Fruit fly (Drosophila melanogaster): ENCODE measurements around the gene CG13073.

Gene CG13073

dm6 chr3L:16177751-16178150 lies 39.4 kb downstream of the CG13073 start:
- TF ChIP-seq sage (GFP tag; optimal IDR thresholded peaks at IDR 0.05) = no peak
- TF ChIP-seq fru (GFP tag; optimal IDR thresholded peaks at IDR 0.05) = no peak
- TF ChIP-seq dl (GFP tag; optimal IDR thresholded peaks at IDR 0.05; ENCODE audit: insufficient read depth in 1 of 2, partially characterized antibody in 2 of 2) = no peak
- TF ChIP-seq Jra (GFP tag; optimal IDR thresholded peaks at IDR 0.05) = no peak
- no peak for TF ChIP-seq Rel (GFP tag; optimal IDR thresholded peaks at IDR 0.05)
- no peak for TF ChIP-seq Rel (tag; optimal IDR thresholded peaks at IDR 0.05)
- TF ChIP-seq psq (GFP tag; optimal IDR thresholded peaks at IDR 0.05) = no peak
- no peak for TF ChIP-seq Dif (GFP tag; optimal IDR thresholded peaks at IDR 0.05; ENCODE audit: partially characterized antibody)
- no peak for TF ChIP-seq ey (GFP tag; optimal IDR thresholded peaks at IDR 0.05)
- no peak for TF ChIP-seq dsf (GFP tag; optimal IDR thresholded peaks at IDR 0.05; ENCODE audit: borderline replicate concordance)
- TF ChIP-seq HLH106 (tag; optimal IDR thresholded peaks at IDR 0.05) = no peak
- TF ChIP-seq sv (GFP tag; optimal IDR thresholded peaks at IDR 0.05) = no peak
- no peak for TF ChIP-seq woc (GFP tag; optimal IDR thresholded peaks at IDR 0.05)
- no peak for TF ChIP-seq CG32264 (GFP tag; optimal IDR thresholded peaks at IDR 0.05)
- no peak for TF ChIP-seq Hnf4 (GFP tag; optimal IDR thresholded peaks at IDR 0.05)
- TF ChIP-seq pan (optimal IDR thresholded peaks at IDR 0.05) = no peak
- TF ChIP-seq jim (GFP tag; optimal IDR thresholded peaks at IDR 0.05) = no peak
- no peak for TF ChIP-seq CrebA (GFP tag; optimal IDR thresholded peaks at IDR 0.05; ENCODE audit: borderline replicate concordance)

- TF ChIP-seq HLH106 (tag; optimal IDR thresholded peaks at IDR 0.05) = peak; percentile 76
- peak; percentile 42 for TF ChIP-seq Hr83 (GFP tag; optimal IDR thresholded peaks at IDR 0.05; ENCODE audit: poor library complexity, severe bottlenecking)
- TF ChIP-seq Vsx2 (GFP tag; optimal IDR thresholded peaks at IDR 0.05; ENCODE audit: partially characterized antibody) = peak; percentile 70
- no peak for TF ChIP-seq tai (GFP tag; optimal IDR thresholded peaks at IDR 0.05)
- TF ChIP-seq Dfd (GFP tag; optimal IDR thresholded peaks at IDR 0.05) = no peak
- peak; percentile 22 for TF ChIP-seq brk (GFP tag; optimal IDR thresholded peaks at IDR 0.05)
- peak; percentile 62 for TF ChIP-seq OdsH (GFP tag; optimal IDR thresholded peaks at IDR 0.05)
- TF ChIP-seq woc (GFP tag; optimal IDR thresholded peaks at IDR 0.05) = peak; percentile 69
- TF ChIP-seq Mio (GFP tag; optimal IDR thresholded peaks at IDR 0.05) = no peak
- peak; percentile 48 for TF ChIP-seq fru (GFP tag; optimal IDR thresholded peaks at IDR 0.05)
- peak; percentile 72 for TF ChIP-seq Sp1 (GFP tag; optimal IDR thresholded peaks at IDR 0.05)
- TF ChIP-seq dsf (GFP tag; optimal IDR thresholded peaks at IDR 0.05; ENCODE audit: borderline replicate concordance) = no peak
- TF ChIP-seq Rel (GFP tag; optimal IDR thresholded peaks at IDR 0.05) = no peak
- peak; percentile 17 for TF ChIP-seq Rel (tag; optimal IDR thresholded peaks at IDR 0.05)
- peak; percentile 56 for TF ChIP-seq h (GFP tag; optimal IDR thresholded peaks at IDR 0.05)
- TF ChIP-seq dl (GFP tag; optimal IDR thresholded peaks at IDR 0.05; ENCODE audit: insufficient read depth in 1 of 2, partially characterized antibody in 2 of 2) = peak in 1 of 2 experiments; percentile 22
- peak; percentile 61 for TF ChIP-seq psq (GFP tag; optimal IDR thresholded peaks at IDR 0.05)
- TF ChIP-seq foxo (GFP tag; optimal IDR thresholded peaks at IDR 0.05) = peak in 1 of 2 experiments; percentile 61
- TF ChIP-seq rgr (GFP tag; optimal IDR thresholded peaks at IDR 0.05) = peak; percentile 45
- peak; percentile 63 for TF ChIP-seq Dif (GFP tag; optimal IDR thresholded peaks at IDR 0.05; ENCODE audit: partially characterized antibody)
- no peak for TF ChIP-seq Hnf4 (GFP tag; optimal IDR thresholded peaks at IDR 0.05)
- TF ChIP-seq N (GFP tag; optimal IDR thresholded peaks at IDR 0.05) = no peak
- TF ChIP-seq dmrt93B (GFP tag; optimal IDR thresholded peaks at IDR 0.05) = peak; percentile 15
- no peak for TF ChIP-seq Jra (GFP tag; optimal IDR thresholded peaks at IDR 0.05)
- TF ChIP-seq jim (GFP tag; optimal IDR thresholded peaks at IDR 0.05) = no peak
- peak; percentile 36 for TF ChIP-seq br (GFP tag; optimal IDR thresholded peaks at IDR 0.05)
- TF ChIP-seq CG9705 (GFP tag; optimal IDR thresholded peaks at IDR 0.05) = peak; percentile 40
- peak; percentile 45 for TF ChIP-seq ey (GFP tag; optimal IDR thresholded peaks at IDR 0.05)
These were observed 39.8 kb downstream of the CG13073 start for dm6 chr3L:16177309-16177708.

dm6 chr3L:16176492-16176891 lies 40.6 kb downstream of the CG13073 start:
- no peak for TF ChIP-seq CrebA (GFP tag; optimal IDR thresholded peaks at IDR 0.05; ENCODE audit: borderline replicate concordance)
- TF ChIP-seq dl (GFP tag; optimal IDR thresholded peaks at IDR 0.05; ENCODE audit: insufficient read depth in 1 of 2, partially characterized antibody in 2 of 2) = no peak
- TF ChIP-seq rgr (GFP tag; optimal IDR thresholded peaks at IDR 0.05) = peak; percentile 59
- no peak for TF ChIP-seq N (GFP tag; optimal IDR thresholded peaks at IDR 0.05)
- peak; percentile 28 for TF ChIP-seq Jra (GFP tag; optimal IDR thresholded peaks at IDR 0.05)
- no peak for TF ChIP-seq jim (GFP tag; optimal IDR thresholded peaks at IDR 0.05)
- TF ChIP-seq woc (GFP tag; optimal IDR thresholded peaks at IDR 0.05) = peak; percentile 4
- TF ChIP-seq brk (GFP tag; optimal IDR thresholded peaks at IDR 0.05) = peak; percentile 67
- TF ChIP-seq sv (GFP tag; optimal IDR thresholded peaks at IDR 0.05) = no peak
- TF ChIP-seq Hr83 (GFP tag; optimal IDR thresholded peaks at IDR 0.05; ENCODE audit: poor library complexity, severe bottlenecking) = no peak
- peak; percentile 18 for TF ChIP-seq Hnf4 (GFP tag; optimal IDR thresholded peaks at IDR 0.05)
- peak; percentile 29 for TF ChIP-seq OdsH (GFP tag; optimal IDR thresholded peaks at IDR 0.05)
- TF ChIP-seq sage (GFP tag; optimal IDR thresholded peaks at IDR 0.05) = no peak
- TF ChIP-seq Abd-B (GFP tag; optimal IDR thresholded peaks at IDR 0.05) = no peak
- peak; percentile 82 for TF ChIP-seq Sp1 (GFP tag; optimal IDR thresholded peaks at IDR 0.05)
- no peak for TF ChIP-seq Dif (GFP tag; optimal IDR thresholded peaks at IDR 0.05; ENCODE audit: partially characterized antibody)
- no peak for TF ChIP-seq usp (GFP tag; optimal IDR thresholded peaks at IDR 0.05)
- TF ChIP-seq Dfd (GFP tag; optimal IDR thresholded peaks at IDR 0.05) = no peak
- TF ChIP-seq Myc (optimal IDR thresholded peaks at IDR 0.05) = no peak
- peak; percentile 71 for TF ChIP-seq fru (GFP tag; optimal IDR thresholded peaks at IDR 0.05)
- no peak for TF ChIP-seq Mio (GFP tag; optimal IDR thresholded peaks at IDR 0.05)
- peak; percentile 41 for TF ChIP-seq psq (GFP tag; optimal IDR thresholded peaks at IDR 0.05)
- TF ChIP-seq dmrt93B (GFP tag; optimal IDR thresholded peaks at IDR 0.05) = peak; percentile 29
- peak; percentile 58 for TF ChIP-seq tai (GFP tag; optimal IDR thresholded peaks at IDR 0.05)
- TF ChIP-seq Hr78 (GFP tag; optimal IDR thresholded peaks at IDR 0.05) = no peak
- no peak for TF ChIP-seq GATAd (GFP tag; optimal IDR thresholded peaks at IDR 0.05)
- TF ChIP-seq CG9705 (GFP tag; optimal IDR thresholded peaks at IDR 0.05) = no peak
- TF ChIP-seq lola (GFP tag; optimal IDR thresholded peaks at IDR 0.05) = no peak
- no peak for TF ChIP-seq CG32264 (GFP tag; optimal IDR thresholded peaks at IDR 0.05)
- peak; percentile 50 for TF ChIP-seq ey (GFP tag; optimal IDR thresholded peaks at IDR 0.05)
- TF ChIP-seq dsf (GFP tag; optimal IDR thresholded peaks at IDR 0.05; ENCODE audit: borderline replicate concordance) = no peak
- TF ChIP-seq HLH106 (tag; optimal IDR thresholded peaks at IDR 0.05) = peak; percentile 64
- peak in 1 of 2 experiments; percentile 57 for TF ChIP-seq foxo (GFP tag; optimal IDR thresholded peaks at IDR 0.05)
- TF ChIP-seq br (GFP tag; optimal IDR thresholded peaks at IDR 0.05) = peak; percentile 61
- no peak for TF ChIP-seq pan (optimal IDR thresholded peaks at IDR 0.05)
- no peak for TF ChIP-seq Rel (GFP tag; optimal IDR thresholded peaks at IDR 0.05)
- no peak for TF ChIP-seq Rel (tag; optimal IDR thresholded peaks at IDR 0.05)
- peak; percentile 64 for TF ChIP-seq h (GFP tag; optimal IDR thresholded peaks at IDR 0.05)

All from whole organism, wandering third instar larva.